Fruit fly (Drosophila melanogaster) whole organism, embryonic: ENCODE data around the gene CG7332.

Experiments used
- CG2712 ChIP-seq: fragments of 200-800 bp; optimal IDR thresholded peaks from 3 replicates; lab custom pipeline; 2019; ENCODE audit warnings: missing biosample characterization, mild to moderate bottlenecking, missing genetic modification characterization, moderate library complexity
- Taf1 ChIP-seq: fragments of 200-800 bp; sonication (Bioruptor generic); IDR thresholded peaks from 2 replicates; pipeline ENCODE4 v1.3.6; 2022; ENCODE audit warnings: missing biosample characterization, missing genetic modification characterization
- ham ChIP-seq: fragments of 200-800 bp; sonication (Bioruptor generic); IDR thresholded peaks from 2 replicates; pipeline ENCODE4 v1.3.6; 2022; ENCODE audit warnings: missing biosample characterization, missing genetic modification characterization

DNA sequence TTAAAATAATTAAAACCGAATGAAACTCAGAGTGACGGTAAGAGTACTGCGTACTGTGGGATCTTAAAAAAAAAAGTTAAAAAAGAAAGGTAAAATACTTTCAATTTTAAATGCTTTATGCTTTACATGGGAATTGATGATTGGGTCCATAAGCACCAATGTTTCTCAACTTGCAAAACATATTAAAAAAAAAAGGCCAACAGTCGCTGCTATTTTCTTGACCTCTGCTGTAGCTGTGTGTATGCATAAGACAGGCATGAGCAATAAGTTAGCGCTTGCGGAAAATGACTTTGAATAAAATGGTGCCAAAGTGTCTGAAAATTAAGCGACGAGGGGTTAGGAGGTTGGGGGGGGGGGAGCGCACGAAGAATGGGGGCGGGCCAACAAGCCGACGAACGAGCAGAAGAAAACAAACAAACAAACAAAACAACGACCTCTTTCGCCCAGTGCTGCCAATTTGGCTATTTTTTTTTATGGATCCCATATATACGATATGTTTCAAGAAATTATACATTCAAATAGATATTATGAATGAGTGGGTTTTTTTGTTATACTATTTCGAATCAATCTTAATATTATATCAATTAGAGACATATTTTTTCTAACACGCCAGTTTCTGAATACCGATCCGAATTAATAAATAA lies 14.7 kb upstream of the CG7332 start:
- TF ChIP-seq CG2712 (tag; lab: Kevin White, UChicago) (peak; percentile 18), Taf1 (no peak), ham (GFP tag; lab: Robert Waterston, UW) (no peak)
